Fruit fly (Drosophila melanogaster) whole organism, embryonic: ENCODE data around the gene Pcyt1.

Source experiments
- Asciz ChIP-seq: fragments of 200-800 bp; sonication (Bioruptor generic); optimal IDR thresholded peaks from 2 replicates; lab custom pipeline; 2017; ENCODE audit warnings: missing biosample characterization, mild to moderate bottlenecking, missing genetic modification characterization, missing genetic modification reagents
- B-H2 ChIP-seq: fragments of 200-800 bp; sonication (Bioruptor generic); optimal IDR thresholded peaks from 2 replicates; lab custom pipeline; 2018; ENCODE audit warnings: missing biosample characterization, mild to moderate bottlenecking, missing genetic modification characterization
- CG10147 ChIP-seq: fragments of 200-800 bp; sonication (Bioruptor generic); optimal IDR thresholded peaks from 2 replicates; lab custom pipeline; 2019; ENCODE audit warnings: missing biosample characterization, mild to moderate bottlenecking, missing genetic modification characterization, moderate library complexity
- CG10431 ChIP-seq: fragments of 200-800 bp; sonication (Bioruptor generic); optimal IDR thresholded peaks from 3 replicates; lab custom pipeline; 2018; ENCODE audit warnings: missing biosample characterization, mild to moderate bottlenecking, missing genetic modification characterization
- CG10654 ChIP-seq: fragments of 200-800 bp; sonication (Bioruptor generic); optimal IDR thresholded peaks from 2 replicates; lab custom pipeline; 2016; ENCODE audit warnings: missing biosample characterization, missing genetic modification characterization
- CG11456 ChIP-seq: fragments of 200-800 bp; sonication (Bioruptor generic); IDR thresholded peaks from 3 replicates; pipeline ENCODE4 v1.3.6; 2022; ENCODE audit warnings: missing biosample characterization, missing genetic modification characterization
- CG13287 ChIP-seq: fragments of 200-800 bp; sonication (Bioruptor generic); IDR thresholded peaks from 2 replicates; pipeline ENCODE4 v1.3.6; 2022; ENCODE audit warnings: missing biosample characterization, missing genetic modification characterization; ENCODE audit not compliant: partially characterized antibody
- CG16863 ChIP-seq: fragments of 200-800 bp; sonication (Bioruptor generic); optimal IDR thresholded peaks from 3 replicates; lab custom pipeline; 2016; ENCODE audit warnings: missing biosample characterization, missing genetic modification characterization
- CG17186 ChIP-seq: fragments of 200-800 bp; sonication (Bioruptor generic); optimal IDR thresholded peaks from 3 replicates; lab custom pipeline; 2017; ENCODE audit warnings: missing biosample characterization, missing genetic modification reagents, missing genetic modification characterization
- CG17385 ChIP-seq: fragments of 200-800 bp; sonication (Bioruptor generic); optimal IDR thresholded peaks from 3 replicates; lab custom pipeline; 2018; ENCODE audit warnings: missing biosample characterization, mild to moderate bottlenecking, missing genetic modification characterization
- CG17612 ChIP-seq: fragments of 200-800 bp; sonication (Bioruptor generic); IDR thresholded peaks from 2 replicates; pipeline ENCODE4 v1.3.6; 2022; ENCODE audit warnings: missing biosample characterization, missing genetic modification characterization
- CG18262 ChIP-seq: fragments of 200-800 bp; optimal IDR thresholded peaks from 3 replicates; lab custom pipeline; 2019; ENCODE audit warnings: missing biosample characterization, mild to moderate bottlenecking, missing genetic modification characterization, moderate library complexity
- CG2875 ChIP-seq: fragments of 200-800 bp; sonication (Bioruptor generic); optimal IDR thresholded peaks from 2 replicates; lab custom pipeline; 2017; ENCODE audit warnings: missing biosample characterization, mild to moderate bottlenecking, missing genetic modification characterization, missing genetic modification reagents
- CG31365 ChIP-seq: fragments of 200-800 bp; sonication (Bioruptor generic); optimal IDR thresholded peaks from 2 replicates; lab custom pipeline; 2018; ENCODE audit warnings: missing biosample characterization, mild to moderate bottlenecking, missing genetic modification characterization
- CG32532 ChIP-seq: fragments of 200-800 bp; sonication (Bioruptor generic); IDR thresholded peaks from 2 replicates; pipeline ENCODE4 v1.3.6; 2022; ENCODE audit warnings: missing biosample characterization, missing genetic modification characterization
- CG3281 ChIP-seq: fragments of 200-800 bp; sonication (Bioruptor generic); optimal IDR thresholded peaks from 3 replicates; lab custom pipeline; 2017; ENCODE audit warnings: missing biosample characterization, mild to moderate bottlenecking, missing genetic modification characterization
- CG3995 ChIP-seq: fragments of 200-800 bp; sonication (Bioruptor generic); optimal IDR thresholded peaks from 3 replicates; lab custom pipeline; 2016; ENCODE audit warnings: missing biosample characterization, missing genetic modification characterization
- CG6689 ChIP-seq: fragments of 200-800 bp; sonication (Bioruptor generic); IDR thresholded peaks from 2 replicates; pipeline ENCODE4 v1.3.6; 2022; ENCODE audit warnings: missing biosample characterization, missing genetic modification characterization
- CG7357 ChIP-seq: fragments of 200-800 bp; sonication (Bioruptor generic); IDR thresholded peaks from 3 replicates; pipeline ENCODE4 v1.3.6; 2022; ENCODE audit warnings: missing biosample characterization, missing genetic modification characterization
- CTCF ChIP-seq: fragments of 200-800 bp; sonication (Bioruptor generic); optimal IDR thresholded peaks from 2 replicates; lab custom pipeline; 2017; ENCODE audit warnings: missing biosample characterization, mild to moderate bottlenecking, missing genetic modification characterization, moderate library complexity
- CoRest ChIP-seq: fragments of 200-800 bp; sonication (Bioruptor generic); optimal IDR thresholded peaks from 3 replicates; lab custom pipeline; 2018; ENCODE audit warnings: missing biosample characterization, mild to moderate bottlenecking, missing genetic modification characterization, moderate library complexity
- E2f2 ChIP-seq: fragments of 200-800 bp; sonication (Bioruptor generic); IDR thresholded peaks from 2 replicates; pipeline ENCODE4 v1.3.6; 2022; ENCODE audit warnings: missing biosample characterization, missing genetic modification characterization
- HLH3B ChIP-seq: fragments of 200-800 bp; sonication (Bioruptor generic); IDR thresholded peaks from 2 replicates; pipeline ENCODE4 v1.3.6; 2022; ENCODE audit warnings: missing biosample characterization, missing genetic modification characterization
- Meics ChIP-seq: fragments of 200-800 bp; sonication (Bioruptor generic); optimal IDR thresholded peaks from 2 replicates; lab custom pipeline; 2017; ENCODE audit warnings: missing biosample characterization, mild to moderate bottlenecking, missing genetic modification characterization
- PHDP ChIP-seq: fragments of 200-800 bp; sonication (Bioruptor generic); optimal IDR thresholded peaks from 3 replicates; lab custom pipeline; 2018; ENCODE audit warnings: missing biosample characterization, mild to moderate bottlenecking, missing genetic modification characterization, moderate library complexity
- Pdp1 ChIP-seq, 2 experiments: fragments of 200-800 bp; sonication (Bioruptor generic); optimal IDR thresholded peaks; 3 replicates each; lab custom pipeline; 2016; ENCODE audit warnings: missing biosample characterization in 2 of 2, missing genetic modification characterization in 2 of 2, mild to moderate bottlenecking in 1 of 2, moderate library complexity in 1 of 2
- Six4 ChIP-seq: fragments of 200-800 bp; sonication (Bioruptor generic); optimal IDR thresholded peaks from 2 replicates; lab custom pipeline; 2016; ENCODE audit warnings: missing biosample characterization, missing genetic modification characterization
- Usf ChIP-seq: fragments of 200-800 bp; sonication (Bioruptor generic); optimal IDR thresholded peaks from 2 replicates; lab custom pipeline; 2017; ENCODE audit warnings: missing genotype, missing biosample characterization, missing genetic modification characterization
- al ChIP-seq: fragments of 200-800 bp; sonication (Bioruptor generic); IDR thresholded peaks from 2 replicates; pipeline ENCODE4 v1.3.6; 2022; ENCODE audit warnings: missing biosample characterization, missing genetic modification characterization
- ap ChIP-seq: fragments of 200-800 bp; sonication (Bioruptor generic); IDR thresholded peaks from 2 replicates; pipeline ENCODE4 v1.3.6; 2022; ENCODE audit warnings: missing biosample characterization, missing genetic modification characterization
- ara ChIP-seq: fragments of 200-800 bp; sonication (Bioruptor generic); IDR thresholded peaks from 2 replicates; pipeline ENCODE4 v1.3.6; 2022; ENCODE audit warnings: missing biosample characterization, missing genetic modification characterization
- bigmax ChIP-seq: fragments of 200-800 bp; sonication (Bioruptor generic); optimal IDR thresholded peaks from 2 replicates; lab custom pipeline; 2018; ENCODE audit warnings: missing biosample characterization, mild to moderate bottlenecking, missing genetic modification characterization
- caup ChIP-seq: fragments of 200-800 bp; sonication (Bioruptor generic); optimal IDR thresholded peaks from 3 replicates; lab custom pipeline; 2017; ENCODE audit warnings: missing biosample characterization, mild to moderate bottlenecking, missing genetic modification characterization, moderate library complexity; ENCODE audit not compliant: severe bottlenecking
- chif ChIP-seq, 2 experiments: fragments of 200-800 bp; sonication (Bioruptor generic); optimal IDR thresholded peaks; 3 replicates each; lab custom pipeline; 2016; ENCODE audit warnings: missing biosample characterization in 2 of 2, missing genetic modification characterization in 2 of 2
- chm ChIP-seq: fragments of 200-800 bp; sonication (Bioruptor generic); IDR thresholded peaks from 2 replicates; pipeline ENCODE4 v1.3.6; 2022; ENCODE audit warnings: missing biosample characterization, missing genetic modification characterization
- dan ChIP-seq: fragments of 200-800 bp; sonication (Bioruptor generic); IDR thresholded peaks from 2 replicates; pipeline ENCODE4 v1.3.6; 2022; ENCODE audit warnings: missing biosample characterization, missing genetic modification characterization
- gt ChIP-seq: fragments of 200-800 bp; sonication (Bioruptor generic); IDR thresholded peaks from 2 replicates; pipeline ENCODE4 v1.3.6; 2022; ENCODE audit warnings: missing biosample characterization, missing genetic modification characterization
- her ChIP-seq: fragments of 200-800 bp; sonication (Bioruptor generic); optimal IDR thresholded peaks from 2 replicates; lab custom pipeline; 2016; ENCODE audit warnings: missing biosample characterization, missing genetic modification characterization
- mirr ChIP-seq: fragments of 200-800 bp; sonication (Bioruptor generic); optimal IDR thresholded peaks from 3 replicates; lab custom pipeline; 2018; ENCODE audit warnings: missing biosample characterization, mild to moderate bottlenecking, missing genetic modification characterization
- nau ChIP-seq: fragments of 200-800 bp; sonication (Bioruptor generic); optimal IDR thresholded peaks from 3 replicates; lab custom pipeline; 2017; ENCODE audit warnings: missing biosample characterization, mild to moderate bottlenecking, missing genetic modification characterization, missing genetic modification reagents
- onecut ChIP-seq: fragments of 200-800 bp; sonication (Bioruptor generic); IDR thresholded peaks from 2 replicates; pipeline ENCODE4 v1.3.6; 2022; ENCODE audit warnings: missing biosample characterization, missing genetic modification characterization
- org-1 ChIP-seq: fragments of 200-800 bp; sonication (Bioruptor generic); optimal IDR thresholded peaks from 2 replicates; lab custom pipeline; 2017; ENCODE audit warnings: missing biosample characterization, missing genetic modification characterization
- pnt ChIP-seq: fragments of 200-800 bp; sonication (Bioruptor generic); optimal IDR thresholded peaks from 3 replicates; lab custom pipeline; 2016; ENCODE audit warnings: missing biosample characterization, missing genetic modification characterization
- sc ChIP-seq, 3 experiments: fragments of >200 bp in 2 of 3; fragments of 200-800 bp in 1 of 3; sonication (Bioruptor generic) in 1 of 3; optimal IDR thresholded peaks; 2 replicates in 2 of 3; 3 replicates in 1 of 3; lab custom pipeline; 2017; ENCODE audit warnings: mild to moderate bottlenecking in 1 of 3, missing biosample characterization in 1 of 3, missing genetic modification characterization in 1 of 3, missing genetic modification reagents in 1 of 3
- slp2 ChIP-seq: fragments of 200-800 bp; sonication (Bioruptor generic); optimal IDR thresholded peaks from 2 replicates; lab custom pipeline; 2016; ENCODE audit warnings: missing biosample characterization, missing genetic modification characterization
- sna ChIP-seq: fragments of 200-800 bp; sonication (Bioruptor generic); IDR thresholded peaks from 2 replicates; pipeline ENCODE4 v1.3.6; 2022; ENCODE audit warnings: missing biosample characterization, missing genetic modification characterization; ENCODE audit not compliant: partially characterized antibody
- sr ChIP-seq: fragments of 200-800 bp; sonication (Bioruptor generic); IDR thresholded peaks from 3 replicates; pipeline ENCODE4 v1.3.6; 2022; ENCODE audit warnings: missing biosample characterization, missing genetic modification characterization
- tap ChIP-seq: fragments of 200-800 bp; optimal IDR thresholded peaks from 3 replicates; lab custom pipeline; 2019; ENCODE audit warnings: missing biosample characterization, mild to moderate bottlenecking, missing genetic modification characterization, moderate library complexity
- tin ChIP-seq: fragments of 200-800 bp; sonication (Bioruptor generic); optimal IDR thresholded peaks from 3 replicates; lab custom pipeline; 2016; ENCODE audit warnings: missing biosample characterization, missing genetic modification characterization
- toy ChIP-seq: fragments of 200-800 bp; sonication (Bioruptor generic); IDR thresholded peaks from 2 replicates; pipeline ENCODE4 v1.3.6; 2022; ENCODE audit warnings: missing biosample characterization, missing genetic modification characterization

Pcyt1 gene

dm6 chr3L:1548345-1548970 is 2.6 kb downstream of the Pcyt1 start (continued):
- peak; percentile 70 for TF ChIP-seq al (GFP tag; lab: Robert Waterston, UW)
- no peak for TF ChIP-seq CG2875
- no peak for TF ChIP-seq sna
- TF ChIP-seq onecut (GFP tag; lab: Robert Waterston, UW), result no peak
- TF ChIP-seq CG31365 (tag; lab: Kevin White, UChicago), result no peak
- no peak for TF ChIP-seq bigmax (GFP tag; lab: Kevin White, UChicago)
- no peak; the same call in 1 of the 2 replicates for TF ChIP-seq ap (GFP tag; lab: Robert Waterston, UW)
- TF ChIP-seq CoRest, result peak; percentile 70
- peak; percentile 33 for TF ChIP-seq pnt (GFP tag; lab: Kevin White, UChicago)
- no peak for TF ChIP-seq CTCF
- peak; percentile 38 for TF ChIP-seq tap
- TF ChIP-seq E2f2 (GFP tag; lab: Robert Waterston, UW), result peak; percentile 8; the same call in 1 of the 2 replicates
- TF ChIP-seq CG10147 (GFP tag; lab: Kevin White, UChicago), result peak; percentile 63
- no peak for TF ChIP-seq CG7357 (GFP tag; lab: Robert Waterston, UW)
- peak; percentile 79 for TF ChIP-seq Meics (GFP tag; lab: Kevin White, UChicago)
- no peak for TF ChIP-seq CG17186
- TF ChIP-seq Pdp1 (GFP tag; optimal IDR thresholded peaks at IDR 0.05; lab: Kevin White, UChicago), result peak; percentile 46 to 59
- peak; percentile 56 for TF ChIP-seq PHDP (tag; lab: Kevin White, UChicago)
- peak; percentile 48 for TF ChIP-seq caup
- TF ChIP-seq Asciz (GFP tag; lab: Kevin White, UChicago), result no peak
- no peak for TF ChIP-seq Six4 (GFP tag; lab: Kevin White, UChicago)
- no peak for TF ChIP-seq chm (GFP tag; lab: Robert Waterston, UW)
- no peak for TF ChIP-seq sc (optimal IDR thresholded peaks at IDR 0.05; lab: Kevin White, UChicago)
- no peak for TF ChIP-seq sc (GFP tag; optimal IDR thresholded peaks at IDR 0.05; lab: Kevin White, UChicago)
- peak; percentile 53 for TF ChIP-seq CG18262 (tag; lab: Kevin White, UChicago)
- TF ChIP-seq HLH3B, result 0 out of 2 replicates have a peak, but pooled peaks have one; percentile 37
- TF ChIP-seq B-H2 (GFP tag; lab: Kevin White, UChicago), result peak; percentile 6
- TF ChIP-seq gt (GFP tag; lab: Robert Waterston, UW), result no peak
- no peak for TF ChIP-seq dan (GFP tag; lab: Robert Waterston, UW)
- TF ChIP-seq CG3281 (GFP tag; lab: Kevin White, UChicago), result peak; percentile 81
- TF ChIP-seq sr, result no peak
- peak; percentile 31 for TF ChIP-seq org-1 (GFP tag; lab: Kevin White, UChicago)
- TF ChIP-seq CG6689, result peak; percentile 38; the same call in 1 of the 2 replicates
- TF ChIP-seq Usf (GFP tag; lab: Kevin White, UChicago), result peak; percentile 55
- peak; percentile 38 for TF ChIP-seq her (GFP tag; lab: Kevin White, UChicago)
- peak; percentile 57 for TF ChIP-seq CG16863
- TF ChIP-seq CG11456 (GFP tag; lab: Robert Waterston, UW), result no peak
- peak; percentile 13 for TF ChIP-seq CG10654 (GFP tag; lab: Kevin White, UChicago)
- peak; percentile 46 for TF ChIP-seq mirr (GFP tag; lab: Kevin White, UChicago)
- no peak; the same call in 1 of the 2 replicates for TF ChIP-seq CG17612 (GFP tag; lab: Robert Waterston, UW)
- peak; percentile 70 for TF ChIP-seq CG17385 (GFP tag; lab: Kevin White, UChicago)
- no peak for TF ChIP-seq CG13287 (GFP tag; lab: Robert Waterston, UW)
- no peak for TF ChIP-seq ara (GFP tag; lab: Robert Waterston, UW)
- no peak for TF ChIP-seq slp2
- TF ChIP-seq nau (GFP tag; lab: Kevin White, UChicago), result no peak
- TF ChIP-seq CG3995, result peak; percentile 24
- TF ChIP-seq CG10431 (GFP tag; lab: Kevin White, UChicago), result no peak
- TF ChIP-seq toy (GFP tag; lab: Robert Waterston, UW), result no peak
- TF ChIP-seq CG32532 (GFP tag; lab: Robert Waterston, UW), result peak; percentile 68
- peak; percentile 8 to 26 for TF ChIP-seq chif (GFP tag; optimal IDR thresholded peaks at IDR 0.05; lab: Kevin White, UChicago)
- peak; percentile 37 for TF ChIP-seq tin (GFP tag; lab: Kevin White, UChicago)
